Fruit fly (Drosophila melanogaster): ENCODE data around the gene CG14891.
A peak's percentile ranks its signal among the peaks of the same experiment; 100 is the strongest.

CG14891 gene

DNA sequence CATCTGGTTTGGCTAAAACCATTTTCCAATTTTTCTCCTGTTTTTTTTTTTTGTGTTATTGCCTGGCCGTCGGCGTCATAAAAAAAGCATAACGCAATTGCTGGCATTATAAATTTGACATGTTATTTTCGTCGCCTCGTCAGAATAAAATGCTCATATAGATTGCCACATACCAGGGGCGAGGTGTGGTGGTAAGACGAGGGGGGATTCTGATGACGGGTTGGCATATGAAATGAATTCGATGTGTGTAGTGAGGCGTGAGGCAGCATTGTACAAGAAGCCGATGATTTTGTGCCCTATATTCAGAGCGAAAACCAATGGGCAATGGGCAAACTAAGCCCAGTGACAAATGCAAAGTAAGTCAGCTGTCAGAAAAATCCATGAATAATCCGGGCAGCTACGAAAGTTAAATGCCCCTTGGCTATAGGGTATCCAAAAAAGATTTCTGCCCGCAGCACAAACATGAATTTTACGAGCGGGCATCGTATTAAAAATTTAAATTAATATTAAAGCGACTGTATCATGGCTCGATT is 12.6 kb upstream of the CG14891 start (continued):
- no peak for TF ChIP-seq HLH4C (GFP tag; IDR thresholded peaks at IDR 0.05; ENCODE audit: partially characterized antibody)
- TF ChIP-seq CkIIα-i1 (GFP tag; IDR thresholded peaks at IDR 0.05), result no peak
- no peak for TF ChIP-seq CG7745 (tag; optimal IDR thresholded peaks at IDR 0.05)
- TF ChIP-seq CG7556 (GFP tag; optimal IDR thresholded peaks at IDR 0.05), result no peak
- no peak for TF ChIP-seq cas (GFP tag; IDR thresholded peaks at IDR 0.05)
- TF ChIP-seq CG6683 (GFP tag; optimal IDR thresholded peaks at IDR 0.05), result no peak
- TF ChIP-seq CG32767 (GFP tag; IDR thresholded peaks at IDR 0.05), result no peak
- no peak for TF ChIP-seq CG31224 (GFP tag; IDR thresholded peaks at IDR 0.05)
- no peak for TF ChIP-seq CG5953 (GFP tag; IDR thresholded peaks at IDR 0.05)
- no peak for TF ChIP-seq hb (GFP tag; IDR thresholded peaks at IDR 0.05; ENCODE audit: partially characterized antibody)
- no peak for TF ChIP-seq CG18011 (GFP tag; optimal IDR thresholded peaks at IDR 0.05)
- TF ChIP-seq CG5245 (GFP tag; optimal IDR thresholded peaks at IDR 0.05), result no peak
- no peak for TF ChIP-seq dimm (GFP tag; IDR thresholded peaks at IDR 0.05)
- no peak for TF ChIP-seq CG7357 (GFP tag; IDR thresholded peaks at IDR 0.05)
- TF ChIP-seq ewg (GFP tag; optimal IDR thresholded peaks at IDR 0.05), result no peak
- TF ChIP-seq Abd-B (GFP tag; optimal IDR thresholded peaks at IDR 0.05), result peak; percentile 11
- TF ChIP-seq Asciz (GFP tag; optimal IDR thresholded peaks at IDR 0.05), result no peak
- TF ChIP-seq mirr (GFP tag; optimal IDR thresholded peaks at IDR 0.05), result no peak
- no peak for TF ChIP-seq CG5180 (GFP tag; optimal IDR thresholded peaks at IDR 0.05)
- TF ChIP-seq Dip3 (GFP tag; optimal IDR thresholded peaks at IDR 0.05), result no peak
- no peak for TF ChIP-seq ato (GFP tag; IDR thresholded peaks at IDR 0.05; ENCODE audit: partially characterized antibody)
- TF ChIP-seq CG15073 (GFP tag; optimal IDR thresholded peaks at IDR 0.05), result no peak
- TF ChIP-seq bowl (GFP tag; IDR thresholded peaks at IDR 0.05), result no peak
- TF ChIP-seq gfzf (GFP tag; optimal IDR thresholded peaks at IDR 0.05), result no peak
- no peak for TF ChIP-seq maf-S (GFP tag; optimal IDR thresholded peaks at IDR 0.05)
- TF ChIP-seq dpn (GFP tag; optimal IDR thresholded peaks at IDR 0.05), result no peak
- TF ChIP-seq Tbp (GFP tag; optimal IDR thresholded peaks at IDR 0.05), result no peak
- TF ChIP-seq ab (GFP tag; optimal IDR thresholded peaks at IDR 0.05), result no peak
- no peak for TF ChIP-seq CG8944 (GFP tag; optimal IDR thresholded peaks at IDR 0.05)
- TF ChIP-seq klu (GFP tag; IDR thresholded peaks at IDR 0.05), result no peak
- TF ChIP-seq CG11560 (tag; IDR thresholded peaks at IDR 0.05), result no peak
- TF ChIP-seq CG10565 (GFP tag; optimal IDR thresholded peaks at IDR 0.05), result no peak
- TF ChIP-seq abd-A (tag; optimal IDR thresholded peaks at IDR 0.05), result no peak
- no peak for TF ChIP-seq Jarid2 (GFP tag; optimal IDR thresholded peaks at IDR 0.05)
- TF ChIP-seq CG3281 (GFP tag; optimal IDR thresholded peaks at IDR 0.05), result no peak
- no peak for TF ChIP-seq NC2α (GFP tag; optimal IDR thresholded peaks at IDR 0.05)
- TF ChIP-seq CG30403 (GFP tag; optimal IDR thresholded peaks at IDR 0.05), result no peak
- TF ChIP-seq dm (GFP tag; optimal IDR thresholded peaks at IDR 0.05), result no peak
- TF ChIP-seq CG8765 (GFP tag; IDR thresholded peaks at IDR 0.05), result no peak
- TF ChIP-seq tap (tag; optimal IDR thresholded peaks at IDR 0.05), result no peak
- TF ChIP-seq esg (GFP tag; conservative IDR thresholded peaks at IDR 0.05), result no peak
- TF ChIP-seq sim (GFP tag; IDR thresholded peaks at IDR 0.05), result no peak
- no peak for TF ChIP-seq Dfd (GFP tag; optimal IDR thresholded peaks at IDR 0.05)
- no peak for TF ChIP-seq mld (GFP tag; IDR thresholded peaks at IDR 0.05; ENCODE audit: partially characterized antibody)
- no peak for TF ChIP-seq CG3407 (GFP tag; optimal IDR thresholded peaks at IDR 0.05)
- no peak for TF ChIP-seq Drgx (GFP tag; IDR thresholded peaks at IDR 0.05)
- TF ChIP-seq CG34224 (GFP tag; IDR thresholded peaks at IDR 0.05; ENCODE audit: partially characterized antibody), result no peak
- TF ChIP-seq cg (GFP tag; optimal IDR thresholded peaks at IDR 0.05), result no peak
- TF ChIP-seq br (optimal IDR thresholded peaks at IDR 0.05), result no peak
- TF ChIP-seq HmgD (GFP tag; optimal IDR thresholded peaks at IDR 0.05), result no peak
- TF ChIP-seq kah (GFP tag; optimal IDR thresholded peaks at IDR 0.05), result no peak
- no peak for TF ChIP-seq sqz (GFP tag; optimal IDR thresholded peaks at IDR 0.05)

Measured in whole organism, embryonic.